Worm (Caenorhabditis elegans) whole organism, L1 larva: ENCODE results near the gene cdd-1.

Experiments
- C04F5.9 ChIP-seq: sonication (generic microtip); optimal IDR thresholded peaks from 2 replicates; lab custom pipeline; 2016; ENCODE audit warnings: missing genetic modification characterization, missing compliant biosample characterization
- egl-27 ChIP-seq, 2 experiments: fragments of 150-350 bp in 1 of 2; sonication (generic microtip); optimal IDR thresholded peaks; 3 replicates each; lab custom pipeline; 2017 to 2018; ENCODE audit warnings: missing biosample characterization in 2 of 2, missing genetic modification characterization in 2 of 2, missing genetic modification reagents in 2 of 2
- lin-13 ChIP-seq: fragments of 150-350 bp; optimal IDR thresholded peaks from 2 replicates; lab custom pipeline; 2014; ENCODE audit warnings: missing biosample characterization, missing genetic modification reagents, missing genetic modification characterization
- mdl-1 ChIP-seq, 2 experiments: fragments of 150-350 bp; optimal IDR thresholded peaks; 2 replicates each; lab custom pipeline; 2014 to 2017; ENCODE audit warnings: missing biosample characterization in 2 of 2, missing genetic modification characterization in 2 of 2, inconsistent platforms in 1 of 2
- nhr-28 ChIP-seq: fragments of 150-350 bp; optimal IDR thresholded peaks from 2 replicates; lab custom pipeline; 2014; ENCODE audit warnings: missing biosample characterization, missing genetic modification characterization
- pag-3 ChIP-seq: sonication (generic microtip); optimal IDR thresholded peaks from 2 replicates; lab custom pipeline; 2017; ENCODE audit warnings: missing genetic modification characterization, mild to moderate bottlenecking, missing compliant biosample characterization, antibody characterized with exemption, borderline replicate concordance; ENCODE audit not compliant: insufficient read depth
- ztf-11 ChIP-seq, 2 experiments: sonication (generic microtip); optimal IDR thresholded peaks; 2 replicates each; lab custom pipeline; 2016 to 2017; ENCODE audit warnings: missing genetic modification characterization in 2 of 2, missing biosample characterization in 1 of 2, missing compliant biosample characterization in 1 of 2

ce11 chrX:8203684-8204083, 7.3 kb downstream of the cdd-1 start, which contains the start of gene C17H11.6:
- no peak for TF ChIP-seq lin-13
- no peak for TF ChIP-seq nhr-28
- no peak for TF ChIP-seq pag-3
- no peak for TF ChIP-seq C04F5.9 (tag; lab: Kevin White, UChicago)
- no peak for TF ChIP-seq ztf-11 (tag; optimal IDR thresholded peaks at IDR 0.05; lab: Kevin White, UChicago)
- TF ChIP-seq mdl-1 (tag; optimal IDR thresholded peaks at IDR 0.05; lab: Kevin White, UChicago), result no peak
- no peak for TF ChIP-seq egl-27 (tag; optimal IDR thresholded peaks at IDR 0.05; lab: Kevin White, UChicago)
